Worm (Caenorhabditis elegans) whole organism, L2 larva: ENCODE results near the gene lin-31.
A peak's percentile ranks its signal among the peaks of the same experiment; 100 is the strongest.

Source experiments
- C34F6.9 ChIP-seq: fragments of 150-350 bp; optimal IDR thresholded peaks from 2 replicates; lab custom pipeline; 2014; ENCODE audit warnings: missing biosample characterization, missing genetic modification characterization
- F13H6.1 ChIP-seq: sonication (generic microtip); optimal IDR thresholded peaks from 2 replicates; lab custom pipeline; 2016; ENCODE audit warnings: missing genetic modification characterization, missing compliant biosample characterization
- R02D3.7 ChIP-seq: fragments of 150-350 bp; optimal IDR thresholded peaks from 2 replicates; lab custom pipeline; 2014; ENCODE audit warnings: missing biosample characterization, missing genetic modification characterization
- alr-1 ChIP-seq: fragments of 150-350 bp; optimal IDR thresholded peaks from 2 replicates; lab custom pipeline; 2014; ENCODE audit warnings: missing biosample characterization, missing genetic modification characterization
- aly-2 ChIP-seq: fragments of 150-350 bp; optimal IDR thresholded peaks from 2 replicates; lab custom pipeline; 2014; ENCODE audit warnings: missing biosample characterization, missing genetic modification characterization
- ceh-82 ChIP-seq: fragments of 150-350 bp; optimal IDR thresholded peaks from 2 replicates; lab custom pipeline; 2014; ENCODE audit warnings: missing biosample characterization, missing genetic modification characterization
- crh-2 ChIP-seq: sonication (generic microtip); optimal IDR thresholded peaks from 2 replicates; lab custom pipeline; 2017; ENCODE audit warnings: missing biosample characterization, missing genetic modification characterization
- egl-27 ChIP-seq: sonication (generic microtip); optimal IDR thresholded peaks from 3 replicates; lab custom pipeline; 2017; ENCODE audit warnings: missing biosample characterization, missing genetic modification reagents, missing genetic modification characterization
- elt-1 ChIP-seq: fragments of 150-350 bp; optimal IDR thresholded peaks from 2 replicates; lab custom pipeline; 2014; ENCODE audit warnings: missing biosample characterization, missing genetic modification characterization
- elt-3 ChIP-seq: sonication (generic microtip); optimal IDR thresholded peaks from 2 replicates; lab custom pipeline; 2017; ENCODE audit warnings: missing biosample characterization, missing genetic modification characterization
- fos-1 ChIP-seq: fragments of 150-350 bp; optimal IDR thresholded peaks from 2 replicates; lab custom pipeline; 2014; ENCODE audit warnings: missing biosample characterization, missing genetic modification characterization
- lin-13 ChIP-seq: fragments of 150-350 bp; optimal IDR thresholded peaks from 2 replicates; lab custom pipeline; 2014; ENCODE audit warnings: missing biosample characterization, missing genetic modification reagents, missing genetic modification characterization
- lin-39 ChIP-seq: fragments of 150-350 bp; optimal IDR thresholded peaks from 2 replicates; lab custom pipeline; 2014; ENCODE audit warnings: missing biosample characterization, missing genetic modification reagents, missing genetic modification characterization
- lsy-2 ChIP-seq, 2 experiments: fragments of 150-350 bp in 1 of 2; sonication (generic microtip) in 1 of 2; optimal IDR thresholded peaks; 2 replicates each; lab custom pipeline; 2014 to 2017; ENCODE audit warnings: missing biosample characterization in 2 of 2, missing genetic modification characterization in 2 of 2
- mab-5 ChIP-seq: fragments of 150-350 bp; optimal IDR thresholded peaks from 2 replicates; lab custom pipeline; 2014; ENCODE audit warnings: missing biosample characterization, missing genetic modification characterization
- mdl-1 ChIP-seq, 2 experiments: fragments of 150-350 bp in 1 of 2; sonication (generic microtip) in 1 of 2; optimal IDR thresholded peaks; 2 replicates each; lab custom pipeline; 2017; ENCODE audit warnings: missing biosample characterization in 2 of 2, missing genetic modification characterization in 2 of 2
- nhr-10 ChIP-seq: sonication (generic microtip); optimal IDR thresholded peaks from 2 replicates; lab custom pipeline; 2017; ENCODE audit warnings: missing biosample characterization, missing genetic modification characterization
- nhr-11 ChIP-seq: fragments of 150-350 bp; optimal IDR thresholded peaks from 2 replicates; lab custom pipeline; 2014; ENCODE audit warnings: missing biosample characterization, missing genetic modification characterization
- nhr-12 ChIP-seq: fragments of 150-350 bp; optimal IDR thresholded peaks from 2 replicates; lab custom pipeline; 2014; ENCODE audit warnings: missing biosample characterization, missing genetic modification characterization
- nhr-129 ChIP-seq: fragments of 150-350 bp; optimal IDR thresholded peaks from 2 replicates; lab custom pipeline; 2014; ENCODE audit warnings: missing biosample characterization, missing genetic modification characterization
- nhr-21 ChIP-seq: fragments of 150-350 bp; optimal IDR thresholded peaks from 2 replicates; lab custom pipeline; 2014; ENCODE audit warnings: missing biosample characterization, missing genetic modification characterization
- nhr-23 ChIP-seq: fragments of 150-350 bp; optimal IDR thresholded peaks from 2 replicates; lab custom pipeline; 2014; ENCODE audit warnings: missing biosample characterization, missing genetic modification reagents, missing genetic modification characterization
- nhr-237 ChIP-seq: fragments of 150-350 bp; optimal IDR thresholded peaks from 2 replicates; lab custom pipeline; 2014; ENCODE audit warnings: missing biosample characterization, missing genetic modification characterization
- nhr-25 ChIP-seq: fragments of 150-350 bp; sonication (generic microtip); optimal IDR thresholded peaks from 3 replicates; lab custom pipeline; 2014; ENCODE audit warnings: missing biosample characterization, missing genetic modification characterization
- nhr-6 ChIP-seq: fragments of 150-350 bp; optimal IDR thresholded peaks from 2 replicates; lab custom pipeline; 2014; ENCODE audit warnings: missing biosample characterization, missing genetic modification characterization
- nhr-77 ChIP-seq: fragments of 150-350 bp; optimal IDR thresholded peaks from 2 replicates; lab custom pipeline; 2014; ENCODE audit warnings: missing biosample characterization, missing genetic modification characterization
- peb-1 ChIP-seq: fragments of 150-350 bp; optimal IDR thresholded peaks from 2 replicates; lab custom pipeline; 2014; ENCODE audit warnings: missing biosample characterization, missing genetic modification characterization
- sem-4 ChIP-seq: fragments of 150-350 bp; optimal IDR thresholded peaks from 2 replicates; lab custom pipeline; 2014; ENCODE audit warnings: missing biosample characterization, missing genetic modification reagents, missing genetic modification characterization
- sma-3 ChIP-seq: sonication (generic microtip); optimal IDR thresholded peaks from 2 replicates; lab custom pipeline; 2016; ENCODE audit warnings: missing genetic modification reagents, missing genetic modification characterization, missing compliant biosample characterization
- sma-9 ChIP-seq, 2 experiments: fragments of 150-350 bp in 1 of 2; sonication (generic microtip) in 1 of 2; optimal IDR thresholded peaks; 2 replicates each; lab custom pipeline; 2014 to 2016; ENCODE audit warnings: missing genetic modification characterization in 2 of 2, mild to moderate bottlenecking in 1 of 2, missing biosample characterization in 1 of 2, missing compliant biosample characterization in 1 of 2, missing genetic modification reagents in 1 of 2, moderate library complexity in 1 of 2
- unc-39 ChIP-seq: fragments of 150-350 bp; optimal IDR thresholded peaks from 2 replicates; lab custom pipeline; 2014; ENCODE audit warnings: missing biosample characterization, missing genetic modification characterization
- unc-55 ChIP-seq: fragments of 150-350 bp; sonication (generic microtip); optimal IDR thresholded peaks from 3 replicates; lab custom pipeline; 2014; ENCODE audit warnings: missing biosample characterization, missing genetic modification reagents, missing genetic modification characterization
- unc-62 ChIP-seq: fragments of 150-350 bp; optimal IDR thresholded peaks from 2 replicates; lab custom pipeline; 2014; ENCODE audit warnings: missing biosample characterization, missing genetic modification reagents, missing genetic modification characterization
- zag-1 ChIP-seq: fragments of 150-350 bp; optimal IDR thresholded peaks from 2 replicates; lab custom pipeline; 2014; ENCODE audit warnings: missing biosample characterization, missing genetic modification characterization
- ztf-1 ChIP-seq: fragments of 200-800 bp; sonication (Bioruptor generic); conservative IDR thresholded peaks from 2 replicates; pipeline ENCODE4 v1.3.6; 2022; ENCODE audit warnings: missing genetic modification characterization, missing compliant biosample characterization
- ztf-11 ChIP-seq: sonication (generic microtip); optimal IDR thresholded peaks from 2 replicates; lab custom pipeline; 2017; ENCODE audit warnings: missing biosample characterization, missing genetic modification characterization
- ztf-4 ChIP-seq: fragments of 150-350 bp; optimal IDR thresholded peaks from 2 replicates; lab custom pipeline; 2014; ENCODE audit warnings: missing biosample characterization, missing genetic modification characterization

The lin-31 gene

ce11 chrII:3952368-3952767 is 30.0 kb upstream of the lin-31 start:
- no peak for TF ChIP-seq nhr-77
- no peak for TF ChIP-seq elt-3 (tag; lab: Kevin White, UChicago)
- TF ChIP-seq elt-1 (tag; lab: Kevin White, UChicago): no peak
- no peak for TF ChIP-seq lin-39 (tag; lab: Kevin White, UChicago)
- peak; percentile 8 for TF ChIP-seq nhr-129
- no peak for TF ChIP-seq unc-62
- no peak for TF ChIP-seq R02D3.7

- TF ChIP-seq alr-1 (tag; lab: Kevin White, UChicago) (no peak), unc-62 (no peak), unc-55 (GFP tag; lab: Kevin White, UChicago) (peak; percentile 32), nhr-11 (tag; lab: Kevin White, UChicago) (no peak), C34F6.9 (tag; lab: Kevin White, UChicago) (no peak), lsy-2 (tag; optimal IDR thresholded peaks at IDR 0.05; lab: Kevin White, UChicago) (peak in 1 of 2 experiments; percentile 11), crh-2 (tag; lab: Kevin White, UChicago) (peak; percentile 53), fos-1 (tag; lab: Kevin White, UChicago) (peak; percentile 37), sma-3 (GFP tag; lab: Kevin White, UChicago) (peak; percentile 35), nhr-129 (no peak), ztf-11 (tag; lab: Kevin White, UChicago) (no peak), elt-1 (tag; lab: Kevin White, UChicago) (no peak), nhr-237 (tag; lab: Kevin White, UChicago) (no peak), sma-9 (GFP tag; optimal IDR thresholded peaks at IDR 0.05; lab: Kevin White, UChicago) (no peak), sma-9 (tag; optimal IDR thresholded peaks at IDR 0.05; lab: Kevin White, UChicago) (no peak), R02D3.7 (no peak), elt-3 (tag; lab: Kevin White, UChicago) (no peak), egl-27 (tag; lab: Kevin White, UChicago) (no peak), nhr-23 (no peak), nhr-10 (tag; lab: Kevin White, UChicago) (no peak), nhr-25 (tag; lab: Kevin White, UChicago) (no peak), lin-13 (GFP tag; lab: Kevin White, UChicago) (no peak), ceh-82 (no peak), aly-2 (tag; lab: Kevin White, UChicago) (no peak)
Measured at ce11 chrII:3952967-3953366, 29.4 kb upstream of the lin-31 start.

- TF ChIP-seq sma-3 (GFP tag; lab: Kevin White, UChicago) (peak; percentile 1), fos-1 (tag; lab: Kevin White, UChicago) (peak; percentile 70), nhr-6 (tag; lab: Kevin White, UChicago) (no peak)
Measured at ce11 chrII:3954018-3954417, 28.3 kb upstream of the lin-31 start.

DNA sequence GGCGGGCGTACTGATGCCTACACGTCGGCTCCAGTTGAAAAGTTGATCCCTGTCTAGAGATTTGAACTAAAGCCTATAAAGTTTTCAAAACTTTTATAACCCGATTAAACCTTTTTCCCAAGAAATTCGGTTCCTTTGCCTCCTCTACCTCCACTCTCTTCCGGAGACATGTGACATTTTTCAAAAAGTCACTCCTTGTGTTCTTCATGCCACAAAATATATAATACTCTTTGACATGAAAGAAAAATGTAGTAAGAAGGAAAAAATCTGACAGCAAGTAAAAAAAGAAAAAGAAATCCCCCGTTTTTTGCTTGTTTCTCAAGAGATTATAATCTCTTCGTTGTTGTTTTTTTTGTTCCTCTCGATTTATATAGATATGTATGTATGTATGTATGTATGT is 27.5 kb upstream of the lin-31 start:
- TF ChIP-seq nhr-21: no peak
- TF ChIP-seq unc-55 (GFP tag; lab: Kevin White, UChicago): peak; percentile 19
- no peak for TF ChIP-seq F13H6.1 (tag; lab: Kevin White, UChicago)
- TF ChIP-seq C34F6.9 (tag; lab: Kevin White, UChicago): peak; percentile 41

ce11 chrII:3955938-3956337 is 26.4 kb upstream of the lin-31 start:
- TF ChIP-seq sma-9 (GFP tag; optimal IDR thresholded peaks at IDR 0.05; lab: Kevin White, UChicago) (peak; percentile 24), sma-9 (tag; optimal IDR thresholded peaks at IDR 0.05; lab: Kevin White, UChicago) (no peak), unc-55 (GFP tag; lab: Kevin White, UChicago) (peak; percentile 41), nhr-237 (tag; lab: Kevin White, UChicago) (no peak), unc-39 (tag; lab: Kevin White, UChicago) (no peak)

DNA sequence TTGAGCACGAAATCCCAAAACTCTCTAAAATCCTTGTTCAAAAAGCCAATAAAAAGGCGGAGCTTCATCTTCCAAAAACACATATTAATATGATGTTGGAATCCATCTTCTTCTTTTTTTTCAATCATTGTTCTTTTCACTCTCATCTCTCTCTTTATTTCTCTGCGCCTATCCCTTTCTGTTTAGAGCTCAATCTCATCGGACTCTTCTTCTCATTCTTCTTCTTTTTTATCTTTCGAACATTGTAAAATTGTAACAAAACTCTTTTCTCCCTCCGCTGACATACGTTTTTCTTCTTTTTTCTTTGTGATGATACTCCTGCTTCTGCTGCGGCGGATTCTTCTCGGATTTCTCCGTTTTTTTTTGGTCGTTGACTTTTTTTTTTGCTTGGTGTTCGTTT is 25.6 kb upstream of the lin-31 start:
- no peak for TF ChIP-seq mdl-1 (tag; optimal IDR thresholded peaks at IDR 0.05; lab: Kevin White, UChicago)
- TF ChIP-seq nhr-12 (tag; lab: Kevin White, UChicago): no peak
- TF ChIP-seq lin-39 (tag; lab: Kevin White, UChicago): no peak
- TF ChIP-seq unc-55 (GFP tag; lab: Kevin White, UChicago): peak; percentile 27
- TF ChIP-seq F13H6.1 (tag; lab: Kevin White, UChicago): peak; percentile 47
- TF ChIP-seq ztf-4 (tag; lab: Kevin White, UChicago): no peak
- no peak for TF ChIP-seq peb-1 (tag; lab: Kevin White, UChicago)
- TF ChIP-seq zag-1 (tag; lab: Kevin White, UChicago): peak; percentile 6
- no peak for TF ChIP-seq ztf-1
- TF ChIP-seq lsy-2 (tag; optimal IDR thresholded peaks at IDR 0.05; lab: Kevin White, UChicago): peak in 1 of 2 experiments; percentile 50
- TF ChIP-seq crh-2 (tag; lab: Kevin White, UChicago): peak; percentile 5
- TF ChIP-seq nhr-6 (tag; lab: Kevin White, UChicago): no peak
- TF ChIP-seq C34F6.9 (tag; lab: Kevin White, UChicago): peak; percentile 76
- peak; percentile 44 for TF ChIP-seq sma-9 (GFP tag; optimal IDR thresholded peaks at IDR 0.05; lab: Kevin White, UChicago)
- TF ChIP-seq sma-9 (tag; optimal IDR thresholded peaks at IDR 0.05; lab: Kevin White, UChicago): no peak
- TF ChIP-seq alr-1 (tag; lab: Kevin White, UChicago): no peak
- peak; percentile 14 for TF ChIP-seq mab-5 (tag; lab: Kevin White, UChicago)
- no peak for TF ChIP-seq elt-1 (tag; lab: Kevin White, UChicago)
- peak; percentile 66 for TF ChIP-seq sem-4 (tag; lab: Kevin White, UChicago)
- no peak for TF ChIP-seq nhr-10 (tag; lab: Kevin White, UChicago)
- TF ChIP-seq, all 48 proteins: peak for 9
